Fruit fly (Drosophila melanogaster): ENCODE results near the gene RpL9.

The RpL9 gene

DNA sequence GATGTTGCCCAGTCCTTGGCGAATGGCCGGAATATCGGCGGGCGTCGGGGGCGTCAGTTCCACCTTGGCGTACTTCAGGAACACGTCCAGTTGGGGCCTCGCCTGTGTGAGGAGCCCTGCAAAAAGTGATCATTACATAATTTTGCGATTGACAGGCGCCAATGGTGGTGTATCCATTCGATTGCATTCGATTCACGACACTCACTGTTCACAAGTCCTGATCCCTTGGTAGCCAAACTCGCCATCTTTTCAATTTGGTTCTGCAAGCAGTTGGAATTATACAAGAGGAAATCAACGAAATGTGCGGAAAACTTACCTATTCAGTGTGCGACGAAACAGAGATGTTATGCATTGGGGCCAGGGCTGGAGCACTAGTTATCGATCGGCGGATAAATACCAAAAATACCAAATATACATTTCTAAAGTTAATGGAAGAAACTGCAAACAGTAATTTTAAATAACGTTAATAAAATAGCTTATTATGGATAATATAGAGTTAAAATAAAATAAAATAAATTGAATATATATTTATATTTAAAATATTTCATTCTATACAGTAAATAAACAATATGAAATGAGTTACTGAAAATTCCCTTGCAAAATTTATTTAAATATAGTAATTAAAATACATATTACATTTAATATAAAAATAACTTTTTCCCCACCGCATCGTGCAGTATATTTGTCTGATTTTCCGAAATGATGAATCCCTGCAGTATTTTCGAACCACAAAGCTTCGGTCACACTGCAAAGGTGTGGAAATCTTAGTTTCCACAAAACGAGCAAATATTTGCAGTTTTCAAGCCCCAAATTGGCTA, 27.7 kb downstream of the RpL9 start, which contains the start of the genes ATPsynG and SCAR:
Gene ATPsynG, minus strand, starts transcription at position 354 of the 818 bp plus-strand sequence.
Gene SCAR, plus strand, starts transcription at position 727 of the 818 bp plus-strand sequence.
- TF ChIP-seq usp (GFP tag; optimal IDR thresholded peaks at IDR 0.05) (no peak), Dll (optimal IDR thresholded peaks at IDR 0.05) (no peak), CG8478 (optimal IDR thresholded peaks at IDR 0.05) (no peak), EcR (GFP tag; optimal IDR thresholded peaks at IDR 0.05) (no peak), psq (optimal IDR thresholded peaks at IDR 0.05) (no peak), pan (optimal IDR thresholded peaks at IDR 0.05) (no peak)

DNA sequence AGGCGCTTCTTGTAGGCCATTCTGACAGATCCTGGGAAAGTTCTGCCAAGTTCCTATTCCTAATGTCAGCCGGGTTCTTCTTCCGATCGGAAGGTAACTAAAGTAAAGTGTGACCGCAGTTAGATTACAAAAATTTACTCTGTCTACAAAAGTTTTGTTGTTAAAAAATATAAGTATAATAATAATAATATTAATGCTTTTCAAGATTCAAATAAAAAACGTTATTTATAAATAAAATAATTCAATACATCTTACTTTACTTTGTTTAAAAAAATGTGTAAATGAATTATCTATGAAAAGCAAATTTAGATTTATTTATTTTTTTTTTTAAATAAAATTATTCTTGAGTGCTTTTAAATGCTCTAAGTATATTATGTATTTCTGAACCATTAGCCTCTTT, 28.8 kb downstream of the RpL9 start, which contains the start of gene abo:
Gene abo, minus strand, starts transcription at position 101 of the 400 bp plus-strand sequence.
- TF ChIP-seq Dll (optimal IDR thresholded peaks at IDR 0.05) (no peak), psq (optimal IDR thresholded peaks at IDR 0.05) (no peak), usp (GFP tag; optimal IDR thresholded peaks at IDR 0.05) (no peak), CG8478 (optimal IDR thresholded peaks at IDR 0.05) (no peak), EcR (GFP tag; optimal IDR thresholded peaks at IDR 0.05) (no peak), pan (optimal IDR thresholded peaks at IDR 0.05) (no peak)

DNA sequence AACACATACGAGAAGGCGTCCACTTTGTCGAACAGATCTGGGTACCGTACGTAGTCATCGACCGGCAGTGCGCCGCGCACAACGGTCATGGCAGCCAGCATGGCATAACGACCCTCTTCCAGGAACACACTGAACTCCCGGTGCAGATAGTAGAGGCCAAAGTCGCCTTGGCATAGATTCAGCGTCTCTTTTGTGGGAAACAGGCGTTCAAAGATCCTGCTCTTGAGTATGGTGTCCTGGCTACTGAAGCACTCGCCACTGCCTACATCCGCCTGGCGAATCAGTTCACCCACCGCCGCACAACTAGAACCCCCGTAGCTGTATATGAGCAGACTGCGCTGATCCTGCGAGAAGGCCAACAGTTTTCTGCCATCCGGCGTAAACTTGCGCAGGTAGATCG, 29.4 kb downstream of the RpL9 start:
- TF ChIP-seq psq (optimal IDR thresholded peaks at IDR 0.05), result no peak
- TF ChIP-seq CG8478 (optimal IDR thresholded peaks at IDR 0.05), result no peak
- TF ChIP-seq usp (GFP tag; optimal IDR thresholded peaks at IDR 0.05), result no peak
- TF ChIP-seq Dll (optimal IDR thresholded peaks at IDR 0.05), result no peak
- no peak for TF ChIP-seq EcR (GFP tag; optimal IDR thresholded peaks at IDR 0.05)
- TF ChIP-seq pan (optimal IDR thresholded peaks at IDR 0.05), result no peak

DNA sequence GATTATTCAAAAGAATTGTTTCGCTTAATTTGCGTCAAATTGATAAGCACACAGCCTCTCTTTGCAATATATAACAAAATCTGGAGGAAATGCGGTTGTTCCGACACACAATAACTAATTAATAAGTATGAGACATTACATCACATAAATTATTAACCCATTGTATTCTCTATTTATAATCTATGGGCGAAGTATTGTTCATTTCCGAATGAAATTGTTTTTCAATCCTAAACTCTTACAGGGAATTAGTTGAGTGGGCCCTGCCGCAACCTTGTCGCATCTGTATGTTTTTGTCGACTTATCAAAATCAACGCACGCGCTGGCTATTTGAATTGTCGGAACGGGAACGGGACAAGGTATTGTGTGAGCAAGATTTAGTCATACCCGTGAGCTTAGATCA, 31.8 kb downstream of the RpL9 start, which contains the start of gene CG16743:
Gene CG16743, plus strand, starts transcription at position 57 of the 400 bp plus-strand sequence.
- no peak for TF ChIP-seq Dll (optimal IDR thresholded peaks at IDR 0.05)
- no peak for TF ChIP-seq usp (GFP tag; optimal IDR thresholded peaks at IDR 0.05)
- TF ChIP-seq CG8478 (optimal IDR thresholded peaks at IDR 0.05), result no peak
- no peak for TF ChIP-seq pan (optimal IDR thresholded peaks at IDR 0.05)
- no peak for TF ChIP-seq EcR (GFP tag; optimal IDR thresholded peaks at IDR 0.05)
- no peak for TF ChIP-seq psq (optimal IDR thresholded peaks at IDR 0.05)

DNA sequence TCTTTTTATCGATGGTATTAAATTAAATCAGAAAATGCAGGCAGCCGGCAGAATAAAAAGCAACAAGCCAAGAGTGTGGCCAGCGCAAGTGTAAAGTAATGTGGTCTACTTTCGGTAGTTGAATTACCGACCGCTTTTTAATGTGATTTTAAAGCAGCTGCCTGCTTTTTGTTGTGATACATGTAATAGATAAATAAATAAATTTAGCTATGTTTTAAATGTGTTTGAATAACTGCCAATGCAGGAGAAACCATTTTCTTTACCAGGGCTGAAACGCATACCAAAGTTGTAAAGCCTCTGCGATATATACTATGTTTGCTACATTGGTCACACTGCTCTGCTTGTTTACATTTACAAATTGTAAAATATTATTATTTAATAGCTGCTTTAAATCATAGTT, 33.9 kb downstream of the RpL9 start, which contains the start of the genes Tmem214 and YL-1:
Gene Tmem214, minus strand, starts transcription at position 142 of the 400 bp plus-strand sequence.
Gene YL-1, plus strand, starts transcription at position 310 of the 400 bp plus-strand sequence.
- TF ChIP-seq pan (optimal IDR thresholded peaks at IDR 0.05) (no peak), CG8478 (optimal IDR thresholded peaks at IDR 0.05) (no peak)

DNA sequence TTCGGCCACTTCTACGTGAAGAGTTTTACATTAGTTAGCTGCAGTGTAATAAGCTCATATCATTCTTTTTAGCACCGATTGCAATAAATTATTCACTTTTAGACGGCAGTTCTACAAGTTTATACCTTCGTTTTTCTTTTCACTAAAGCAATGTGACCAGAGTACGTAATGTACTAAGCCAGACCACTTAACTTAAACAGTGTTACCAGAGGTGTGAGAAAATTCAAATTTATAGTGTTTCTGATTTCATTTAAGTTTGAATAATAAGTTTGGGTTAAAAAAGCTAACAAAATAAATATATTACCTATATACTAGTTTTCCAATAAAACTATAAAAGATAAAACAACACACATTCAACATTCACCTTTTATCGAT, 36.0 kb downstream of the RpL9 start:
- no peak for TF ChIP-seq usp (GFP tag; optimal IDR thresholded peaks at IDR 0.05)
- TF ChIP-seq psq (optimal IDR thresholded peaks at IDR 0.05), result no peak
- no peak for TF ChIP-seq pan (optimal IDR thresholded peaks at IDR 0.05)
- no peak for TF ChIP-seq Dll (optimal IDR thresholded peaks at IDR 0.05)
- TF ChIP-seq EcR (GFP tag; optimal IDR thresholded peaks at IDR 0.05), result no peak
- no peak for TF ChIP-seq CG8478 (optimal IDR thresholded peaks at IDR 0.05)

DNA sequence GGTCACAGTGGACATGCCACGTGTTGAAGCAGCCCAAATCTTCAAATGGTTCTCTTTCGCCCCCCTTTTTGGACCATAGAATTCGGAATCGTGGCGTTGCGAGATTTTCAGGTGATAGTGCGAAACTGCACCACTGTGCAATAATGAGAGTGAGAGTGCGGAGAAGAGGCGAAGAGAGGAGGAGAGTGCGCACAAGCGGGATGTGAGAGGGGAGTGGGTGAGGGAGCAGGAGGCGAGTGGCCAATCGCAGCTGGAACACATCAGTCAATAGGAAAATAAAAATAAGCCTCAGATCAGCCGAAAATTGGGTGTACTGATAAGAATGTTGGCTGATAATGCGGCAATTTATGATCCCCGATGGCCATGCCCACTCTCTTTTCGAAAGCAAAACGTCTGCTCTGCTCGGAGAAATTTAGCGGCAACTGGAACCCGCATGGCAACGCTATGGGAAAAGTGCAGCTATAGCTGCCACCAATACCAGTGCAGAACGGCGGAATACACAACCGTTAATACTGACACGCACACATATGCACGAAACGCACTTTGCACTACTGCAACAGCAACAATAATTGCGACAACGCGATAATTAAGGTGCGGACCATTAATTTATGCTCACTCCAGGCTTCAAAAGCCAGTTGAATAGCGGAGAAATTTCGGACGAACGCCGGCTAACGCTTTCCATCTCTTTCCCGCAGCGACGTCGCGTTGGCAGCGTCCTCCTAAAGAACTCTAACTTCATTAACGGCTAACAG, 36.6 kb downstream of the RpL9 start:
- TF ChIP-seq usp (GFP tag; optimal IDR thresholded peaks at IDR 0.05), result no peak
- no peak for TF ChIP-seq pan (optimal IDR thresholded peaks at IDR 0.05)
- TF ChIP-seq CG8478 (optimal IDR thresholded peaks at IDR 0.05), result no peak
- TF ChIP-seq EcR (GFP tag; optimal IDR thresholded peaks at IDR 0.05), result no peak
- no peak for TF ChIP-seq Dll (optimal IDR thresholded peaks at IDR 0.05)
- no peak for TF ChIP-seq psq (optimal IDR thresholded peaks at IDR 0.05)

DNA sequence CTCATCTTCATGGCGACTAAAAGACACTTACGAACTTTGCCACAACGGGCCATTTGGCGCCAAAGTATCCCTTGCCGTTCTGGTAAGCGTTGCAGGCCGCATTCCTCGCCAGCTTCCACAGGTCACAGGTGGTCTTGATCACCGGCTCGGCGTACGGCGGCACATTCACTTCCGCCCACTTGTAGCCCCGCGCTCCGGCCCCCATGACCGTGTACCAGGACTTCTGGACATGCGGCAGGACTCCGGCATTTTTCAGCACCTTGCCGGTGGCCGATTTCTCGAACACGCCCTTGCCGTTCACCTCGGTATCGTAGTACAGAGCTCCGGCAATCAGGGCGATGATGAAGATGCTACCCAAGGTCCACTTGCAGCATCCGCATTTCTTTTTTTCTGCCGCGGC, 38.0 kb downstream of the RpL9 start:
- TF ChIP-seq usp (GFP tag; optimal IDR thresholded peaks at IDR 0.05) (no peak), psq (optimal IDR thresholded peaks at IDR 0.05) (no peak), CG8478 (optimal IDR thresholded peaks at IDR 0.05) (no peak), Dll (optimal IDR thresholded peaks at IDR 0.05) (no peak), EcR (GFP tag; optimal IDR thresholded peaks at IDR 0.05) (no peak), pan (optimal IDR thresholded peaks at IDR 0.05) (no peak)

DNA sequence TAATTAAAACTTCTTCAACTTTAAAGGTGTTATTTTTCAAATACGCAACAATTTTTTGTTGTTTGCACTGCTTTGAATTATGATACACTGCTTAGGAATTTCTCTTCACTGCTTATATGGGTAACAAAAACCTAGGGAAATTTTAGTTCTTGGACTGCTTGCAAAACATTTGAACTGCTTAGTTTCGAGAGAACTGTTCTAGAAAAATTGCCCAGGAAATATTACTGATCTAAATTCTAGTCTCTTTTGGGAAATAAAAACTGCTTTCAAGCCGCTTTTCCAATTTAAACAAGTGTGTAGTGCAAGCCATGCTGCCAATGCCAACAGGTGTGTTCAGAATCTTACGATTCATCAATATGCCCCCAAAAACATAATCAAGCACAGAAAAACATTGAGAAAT, 39.5 kb downstream of the RpL9 start:
- TF ChIP-seq CG8478 (optimal IDR thresholded peaks at IDR 0.05), result no peak
- TF ChIP-seq Dll (optimal IDR thresholded peaks at IDR 0.05), result no peak
- TF ChIP-seq psq (optimal IDR thresholded peaks at IDR 0.05), result no peak
- no peak for TF ChIP-seq usp (GFP tag; optimal IDR thresholded peaks at IDR 0.05)
- TF ChIP-seq pan (optimal IDR thresholded peaks at IDR 0.05), result no peak
- no peak for TF ChIP-seq EcR (GFP tag; optimal IDR thresholded peaks at IDR 0.05)

DNA sequence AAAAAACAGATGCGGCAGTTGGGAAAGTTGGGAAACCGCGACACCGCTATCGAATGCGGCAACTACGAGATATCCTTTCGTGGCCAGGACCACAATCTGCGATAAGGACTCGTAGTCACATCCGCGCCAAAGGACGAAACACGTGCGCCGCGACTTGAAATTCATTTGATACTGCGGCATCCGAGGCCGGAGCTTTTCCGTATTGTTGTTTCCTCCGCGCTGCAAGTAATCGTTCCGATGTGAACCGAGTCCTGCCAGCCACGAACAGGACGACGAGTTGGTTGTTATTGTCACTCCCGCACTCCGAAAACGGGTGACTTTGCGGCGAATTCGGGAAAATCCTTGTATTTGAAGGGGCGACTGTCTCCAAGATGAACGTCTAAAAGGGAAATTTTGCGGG, 40.0 kb downstream of the RpL9 start, which contains the start of gene dpr2:
Gene dpr2, minus strand, starts transcription at position 175 of the 400 bp plus-strand sequence.
- TF ChIP-seq EcR (GFP tag; optimal IDR thresholded peaks at IDR 0.05) (no peak), usp (GFP tag; optimal IDR thresholded peaks at IDR 0.05) (no peak), pan (optimal IDR thresholded peaks at IDR 0.05) (no peak), psq (optimal IDR thresholded peaks at IDR 0.05) (no peak), CG8478 (optimal IDR thresholded peaks at IDR 0.05) (no peak), Dll (optimal IDR thresholded peaks at IDR 0.05) (no peak)

Measured in whole organism.